Comparison of ENCODE assay signal across 3 fruit fly cellular contexts in the genomic region with DNA sequence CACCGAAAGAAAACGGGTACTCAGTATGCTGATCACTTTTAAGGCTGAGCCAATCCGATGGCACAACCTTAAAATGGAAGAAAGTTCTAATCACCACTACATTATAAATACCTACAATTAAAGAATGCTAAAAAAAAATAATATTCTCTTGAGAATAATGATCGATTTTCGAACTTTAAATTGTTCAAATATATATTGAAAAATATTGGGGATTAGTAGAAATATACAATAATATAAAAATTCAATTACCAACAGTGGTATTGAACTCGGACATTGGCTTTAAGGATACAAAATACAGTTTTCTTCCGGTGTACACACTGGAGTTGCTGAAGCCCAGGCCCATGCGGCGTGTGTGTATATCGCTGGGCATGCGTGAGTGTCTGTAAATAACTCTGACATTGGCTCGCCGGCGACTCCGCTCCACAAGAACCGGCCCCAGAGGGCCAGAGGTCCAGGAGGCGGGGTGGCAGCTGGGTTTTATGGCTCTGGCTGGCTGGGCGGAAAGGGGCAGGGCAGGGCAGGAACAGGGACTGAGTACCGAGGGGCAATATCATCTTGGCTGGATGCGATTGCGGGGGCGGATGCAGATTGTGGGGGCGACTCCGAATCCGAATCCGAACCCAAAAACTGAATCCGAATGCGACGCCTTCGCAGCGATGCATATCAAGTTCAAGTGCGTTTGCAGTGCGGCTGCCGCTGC.
A peak's percentile ranks its signal among the peaks of the same experiment; 100 is the strongest.
TF ChIP-seq lines count a peak whose summit lies in the region.

No protein-coding gene starts in this region.

TF ChIP-seq in whole organism, embryonic, 481 proteins besides CTCF, POLR2A, EP300 and RAD21 (continued from another document and continues in another):
- TF ChIP-seq salm (tag; optimal IDR thresholded peaks at IDR 0.05; lab: Kevin White, UChicago) (peak; percentile 37), CG8388 (GFP tag; optimal IDR thresholded peaks at IDR 0.05; lab: Kevin White, UChicago) (peak; percentile 87), CG4282 (GFP tag; optimal IDR thresholded peaks at IDR 0.05; lab: Kevin White, UChicago) (no peak), zen2 (GFP tag; IDR thresholded peaks at IDR 0.05; lab: Robert Waterston, UW; ENCODE audit: partially characterized antibody) (no peak), HHEX (GFP tag; optimal IDR thresholded peaks at IDR 0.05; lab: Kevin White, UChicago) (no peak), CG14441 (GFP tag; IDR thresholded peaks at IDR 0.05; lab: Robert Waterston, UW) (no peak), Optix (GFP tag; IDR thresholded peaks at IDR 0.05; lab: Robert Waterston, UW) (no peak), CG12299 (tag; optimal IDR thresholded peaks at IDR 0.05; lab: Kevin White, UChicago) (no peak), H15 (GFP tag; IDR thresholded peaks at IDR 0.05; lab: Robert Waterston, UW) (no peak), CG2120 (GFP tag; optimal IDR thresholded peaks at IDR 0.05; lab: Kevin White, UChicago) (no peak), pzg (GFP tag; optimal IDR thresholded peaks at IDR 0.05; lab: Kevin White, UChicago) (no peak), fru (optimal IDR thresholded peaks at IDR 0.05; lab: Kevin White, UChicago) (no peak), tll (GFP tag; optimal IDR thresholded peaks at IDR 0.05; lab: Kevin White, UChicago) (no peak), CG2712 (tag; optimal IDR thresholded peaks at IDR 0.05; lab: Kevin White, UChicago) (peak; percentile 83), CG6654 (GFP tag; optimal IDR thresholded peaks at IDR 0.05; lab: Kevin White, UChicago) (no peak), tgo (GFP tag; IDR thresholded peaks at IDR 0.05; lab: Robert Waterston, UW) (no peak), CG12391 (tag; optimal IDR thresholded peaks at IDR 0.05; lab: Kevin White, UChicago) (peak; percentile 81), CG11504 (tag; optimal IDR thresholded peaks at IDR 0.05; lab: Kevin White, UChicago) (peak; percentile 74), CG4617 (GFP tag; optimal IDR thresholded peaks at IDR 0.05; lab: Kevin White, UChicago; ENCODE audit: borderline replicate concordance) (no peak), Lpt (GFP tag; optimal IDR thresholded peaks at IDR 0.05; lab: Kevin White, UChicago) (no peak), emc (GFP tag; optimal IDR thresholded peaks at IDR 0.05; lab: Kevin White, UChicago) (no peak), Dref (GFP tag; IDR thresholded peaks at IDR 0.05; lab: Robert Waterston, UW) (no peak), CG7372 (GFP tag; IDR thresholded peaks at IDR 0.05; lab: Robert Waterston, UW) (no peak), CG18764 (GFP tag; optimal IDR thresholded peaks at IDR 0.05; lab: Kevin White, UChicago) (peak; percentile 19), NC2α (GFP tag; optimal IDR thresholded peaks at IDR 0.05; lab: Kevin White, UChicago) (no peak), CG8944 (GFP tag; optimal IDR thresholded peaks at IDR 0.05; lab: Kevin White, UChicago) (no peak), CG6813 (GFP tag; optimal IDR thresholded peaks at IDR 0.05; lab: Kevin White, UChicago) (no peak), CG15479 (GFP tag; optimal IDR thresholded peaks at IDR 0.05; lab: Kevin White, UChicago) (no peak), ftz-f1 (GFP tag; optimal IDR thresholded peaks at IDR 0.05; lab: Kevin White, UChicago) (no peak), sens-2 (GFP tag; IDR thresholded peaks at IDR 0.05; lab: Robert Waterston, UW) (no peak), CkIIα-i1 (GFP tag; IDR thresholded peaks at IDR 0.05; lab: Robert Waterston, UW) (no peak), Dll (GFP tag; IDR thresholded peaks at IDR 0.05; lab: Robert Waterston, UW; ENCODE audit: partially characterized antibody) (no peak), Dek (tag; optimal IDR thresholded peaks at IDR 0.05; lab: Kevin White, UChicago) (peak; percentile 17), btn (GFP tag; optimal IDR thresholded peaks at IDR 0.05; lab: Kevin White, UChicago) (no peak), CG3281 (GFP tag; optimal IDR thresholded peaks at IDR 0.05; lab: Kevin White, UChicago) (no peak), CG31224 (GFP tag; IDR thresholded peaks at IDR 0.05; lab: Robert Waterston, UW) (no peak), CG14050 (GFP tag; IDR thresholded peaks at IDR 0.05; lab: Robert Waterston, UW) (no peak), CG6689 (GFP tag; IDR thresholded peaks at IDR 0.05; lab: Robert Waterston, UW) (peak; percentile 31), Antp (GFP tag; optimal IDR thresholded peaks at IDR 0.05; lab: Kevin White, UChicago) (no peak), CG3065 (GFP tag; optimal IDR thresholded peaks at IDR 0.05; lab: Kevin White, UChicago) (no peak), slou (GFP tag; optimal IDR thresholded peaks at IDR 0.05; lab: Kevin White, UChicago) (no peak), Mad (GFP tag; optimal IDR thresholded peaks at IDR 0.05; lab: Kevin White, UChicago) (no peak), dysf (GFP tag; IDR thresholded peaks at IDR 0.05; lab: Robert Waterston, UW) (peak; percentile 41; the same call in 1 of the 3 replicates)

TF ChIP-seq in whole organism, prepupa, 60 proteins besides CTCF, POLR2A, EP300 and RAD21 (continued from another document):
- TF ChIP-seq vri (GFP tag; optimal IDR thresholded peaks at IDR 0.05; lab: Kevin White, UChicago) (peak; percentile 54), dac (GFP tag; optimal IDR thresholded peaks at IDR 0.05; lab: Kevin White, UChicago) (peak; percentile 42), Ets21C (GFP tag; optimal IDR thresholded peaks at IDR 0.05; lab: Kevin White, UChicago) (peak; percentile 59), CG6163 (GFP tag; IDR thresholded peaks at IDR 0.05; lab: Robert Waterston, UW) (peak; percentile 74), lz (GFP tag; optimal IDR thresholded peaks at IDR 0.05; lab: Kevin White, UChicago) (peak; percentile 86), Eip75B (GFP tag; optimal IDR thresholded peaks at IDR 0.05; lab: Kevin White, UChicago) (peak; percentile 82), CG1621 (tag; optimal IDR thresholded peaks at IDR 0.05; lab: Kevin White, UChicago) (peak; percentile 9), CG31627 (GFP tag; optimal IDR thresholded peaks at IDR 0.05; lab: Kevin White, UChicago) (peak; percentile 68), Lpt (GFP tag; optimal IDR thresholded peaks at IDR 0.05; lab: Kevin White, UChicago) (peak; percentile 71), Sox14 (GFP tag; optimal IDR thresholded peaks at IDR 0.05; lab: Kevin White, UChicago) (peak; percentile 73), OdsH (GFP tag; optimal IDR thresholded peaks at IDR 0.05; lab: Kevin White, UChicago) (peak; percentile 89), salr (GFP tag; optimal IDR thresholded peaks at IDR 0.05; lab: Kevin White, UChicago) (peak; percentile 51 to 90), esn (GFP tag; optimal IDR thresholded peaks at IDR 0.05; lab: Kevin White, UChicago) (peak; percentile 87), topi (GFP tag; optimal IDR thresholded peaks at IDR 0.05; lab: Kevin White, UChicago) (peak; percentile 87), CG11762 (GFP tag; optimal IDR thresholded peaks at IDR 0.05; lab: Kevin White, UChicago; ENCODE audit: insufficient read depth) (peak; percentile 83), Hr38 (GFP tag; optimal IDR thresholded peaks at IDR 0.05; lab: Kevin White, UChicago) (no peak), Sox102F (GFP tag; optimal IDR thresholded peaks at IDR 0.05; lab: Kevin White, UChicago) (peak; percentile 82), Ets96B (tag; optimal IDR thresholded peaks at IDR 0.05; lab: Kevin White, UChicago) (peak; percentile 90), CG16779 (tag; optimal IDR thresholded peaks at IDR 0.05; lab: Kevin White, UChicago) (peak; percentile 79), CG6808 (GFP tag; optimal IDR thresholded peaks at IDR 0.05; lab: Kevin White, UChicago) (peak; percentile 93), acj6 (GFP tag; optimal IDR thresholded peaks at IDR 0.05; lab: Kevin White, UChicago) (peak; percentile 90), spab (GFP tag; optimal IDR thresholded peaks at IDR 0.05; lab: Kevin White, UChicago) (peak; percentile 88), CG11294 (GFP tag; IDR thresholded peaks at IDR 0.05; lab: Robert Waterston, UW) (peak; percentile 33; the same call in 1 of the 2 replicates), CG4318 (GFP tag; optimal IDR thresholded peaks at IDR 0.05; lab: Kevin White, UChicago) (peak; percentile 79), CG6276 (GFP tag; optimal IDR thresholded peaks at IDR 0.05; lab: Kevin White, UChicago) (peak; percentile 75), CG8632 (GFP tag; optimal IDR thresholded peaks at IDR 0.05; lab: Kevin White, UChicago) (peak; percentile 88), CG10631 (GFP tag; optimal IDR thresholded peaks at IDR 0.05; lab: Kevin White, UChicago) (peak; percentile 92), Hr4 (GFP tag; optimal IDR thresholded peaks at IDR 0.05; lab: Kevin White, UChicago) (peak; percentile 73), CG10669 (GFP tag; optimal IDR thresholded peaks at IDR 0.05; lab: Kevin White, UChicago) (peak; percentile 85), ss (GFP tag; optimal IDR thresholded peaks at IDR 0.05; lab: Kevin White, UChicago) (peak; percentile 92), CG32006 (GFP tag; optimal IDR thresholded peaks at IDR 0.05; lab: Kevin White, UChicago) (peak; percentile 90), Smox (GFP tag; optimal IDR thresholded peaks at IDR 0.05; lab: Kevin White, UChicago) (peak; percentile 86), CG3919 (GFP tag; optimal IDR thresholded peaks at IDR 0.05; lab: Kevin White, UChicago) (peak; percentile 84), Gug (GFP tag; IDR thresholded peaks at IDR 0.05; lab: Robert Waterston, UW) (peak; percentile 62), CG9139 (GFP tag; optimal IDR thresholded peaks at IDR 0.05; lab: Kevin White, UChicago) (peak; percentile 84), net (GFP tag; optimal IDR thresholded peaks at IDR 0.05; lab: Kevin White, UChicago) (peak; percentile 84), Eip78C (GFP tag; lab: Kevin White, UChicago) (peak; percentile 97), CG6792 (GFP tag; optimal IDR thresholded peaks at IDR 0.05; lab: Kevin White, UChicago) (peak; percentile 87), dsx (GFP tag; optimal IDR thresholded peaks at IDR 0.05; lab: Kevin White, UChicago; ENCODE audit: poor library complexity, severe bottlenecking) (peak; percentile 86)
TF ChIP-seq in whole organism, prepupa: peak in this region for 58.

TF ChIP-seq in whole organism, wandering third instar larva, 38 proteins besides CTCF, POLR2A, EP300 and RAD21 (continued from another document):
- TF ChIP-seq dl (GFP tag; optimal IDR thresholded peaks at IDR 0.05; lab: Kevin White, UChicago; ENCODE audit: insufficient read depth in 1 of 2, partially characterized antibody in 2 of 2), result peak in 1 of 2 experiments; percentile 24
